Worm (Caenorhabditis elegans): Measurements from ENCODE around the gene wht-8.

DNA sequence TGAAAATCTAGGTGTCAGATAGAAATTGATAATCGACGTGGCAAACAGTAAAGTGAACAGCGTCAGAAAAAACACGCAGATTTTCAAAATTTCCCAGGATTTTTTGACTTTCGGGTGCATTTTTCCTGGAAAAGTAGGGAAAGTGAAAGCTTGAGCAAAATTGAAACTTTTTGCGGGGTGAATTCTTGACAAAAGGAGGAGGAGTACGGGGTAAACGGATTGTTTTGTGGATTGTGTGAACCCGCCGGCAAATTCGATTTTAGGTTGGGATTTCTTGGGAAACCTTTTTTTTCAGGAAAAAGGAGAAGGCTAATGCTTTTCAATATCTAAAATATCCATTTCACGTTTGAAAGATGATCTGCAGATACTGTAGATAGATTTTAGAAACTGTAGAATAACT, 16.2 kb downstream of the wht-8 start, which contains the start of gene Y47D3A.34:
- TF ChIP-seq W03F9.2 (tag; optimal IDR thresholded peaks at IDR 0.05) (no peak), him-1 (tag; optimal IDR thresholded peaks at IDR 0.05) (no peak)

Measured in whole organism, L4/young adult.